Fruit fly (Drosophila melanogaster) whole organism, wandering third instar larva: Measurements from ENCODE around the gene plum.
A peak's percentile ranks its signal among the peaks of the same experiment; 100 is the strongest.

ENCODE experiments used
- Abd-B ChIP-seq: fragments of >200 bp; optimal IDR thresholded peaks from 2 replicates; lab custom pipeline; 2017; ENCODE audit warnings: missing biosample characterization, missing genetic modification characterization
- CG32264 ChIP-seq: fragments of 200-800 bp; sonication (Bioruptor generic); optimal IDR thresholded peaks from 2 replicates; lab custom pipeline; 2016; ENCODE audit warnings: missing biosample characterization, missing genetic modification characterization
- CG9705 ChIP-seq: fragments of 200-800 bp; sonication (Bioruptor generic); optimal IDR thresholded peaks from 2 replicates; lab custom pipeline; 2018; ENCODE audit warnings: missing biosample characterization, mild to moderate bottlenecking, missing genetic modification characterization
- CrebA ChIP-seq: fragments of 200-800 bp; sonication (Bioruptor generic); optimal IDR thresholded peaks from 2 replicates; lab custom pipeline; 2016; ENCODE audit warnings: missing biosample characterization, mild to moderate bottlenecking, missing genetic modification characterization, borderline replicate concordance
- GATAd ChIP-seq: sonication (Bioruptor generic); optimal IDR thresholded peaks from 2 replicates; lab custom pipeline; 2016; ENCODE audit warnings: missing biosample characterization, missing genetic modification characterization
- HLH106 ChIP-seq: fragments of 200-800 bp; optimal IDR thresholded peaks from 3 replicates; lab custom pipeline; 2019; ENCODE audit warnings: missing biosample characterization, mild to moderate bottlenecking, missing genetic modification characterization, moderate library complexity
- Hnf4 ChIP-seq: fragments of 200-800 bp; sonication (Bioruptor generic); optimal IDR thresholded peaks from 2 replicates; lab custom pipeline; 2016; ENCODE audit warnings: missing biosample characterization, mild to moderate bottlenecking, missing genetic modification characterization
- Hr83 ChIP-seq: fragments of 200-300 bp; sonication (Bioruptor generic); optimal IDR thresholded peaks from 2 replicates; lab custom pipeline; 2016; ENCODE audit warnings: missing biosample characterization, mild to moderate bottlenecking, missing genetic modification characterization, moderate library complexity; ENCODE audit not compliant: poor library complexity, severe bottlenecking
- Mio ChIP-seq: sonication (Bioruptor generic); optimal IDR thresholded peaks from 2 replicates; lab custom pipeline; 2016; ENCODE audit warnings: missing biosample characterization, missing genetic modification characterization
- Myc ChIP-seq: fragments of >200 bp; optimal IDR thresholded peaks from 2 replicates; lab custom pipeline; 2017
- N ChIP-seq: fragments of >200 bp; optimal IDR thresholded peaks from 2 replicates; lab custom pipeline; 2018; ENCODE audit warnings: missing biosample characterization, missing external identifiers, missing genetic modification characterization
- OdsH ChIP-seq: fragments of 200-800 bp; sonication (Bioruptor generic); optimal IDR thresholded peaks from 2 replicates; lab custom pipeline; 2016; ENCODE audit warnings: missing biosample characterization, mild to moderate bottlenecking, missing genetic modification characterization
- Rel ChIP-seq, 2 experiments: fragments of 200-800 bp; sonication (Bioruptor generic) in 1 of 2; optimal IDR thresholded peaks; 2 replicates in 1 of 2; 3 replicates in 1 of 2; lab custom pipeline; 2016 to 2019; ENCODE audit warnings: mild to moderate bottlenecking in 2 of 2, missing biosample characterization in 2 of 2, missing genetic modification characterization in 2 of 2, moderate library complexity in 1 of 2
- Sp1 ChIP-seq: fragments of 200-800 bp; sonication (Bioruptor generic); optimal IDR thresholded peaks from 3 replicates; lab custom pipeline; 2019; ENCODE audit warnings: missing biosample characterization, mild to moderate bottlenecking, missing genetic modification characterization, moderate library complexity
- br ChIP-seq: fragments of 200-800 bp; sonication (Bioruptor generic); optimal IDR thresholded peaks from 2 replicates; lab custom pipeline; 2016; ENCODE audit warnings: missing biosample characterization, missing genetic modification characterization
- brk ChIP-seq: fragments of 200-800 bp; sonication (Bioruptor generic); optimal IDR thresholded peaks from 2 replicates; lab custom pipeline; 2016; ENCODE audit warnings: missing biosample characterization, mild to moderate bottlenecking, missing genetic modification characterization
- dl ChIP-seq, 2 experiments: fragments of 175-275, 200-275 bp in 1 of 2; fragments of 200-275 bp in 1 of 2; sonication (Bioruptor generic); optimal IDR thresholded peaks; lab custom pipeline; 2018; ENCODE audit warnings: mild to moderate bottlenecking in 2 of 2, missing biosample characterization in 2 of 2, missing genetic modification characterization in 2 of 2, moderate library complexity in 2 of 2; ENCODE audit not compliant: partially characterized antibody in 2 of 2, insufficient read depth in 1 of 2
- dmrt93B ChIP-seq: fragments of 200-800 bp; sonication (Bioruptor generic); optimal IDR thresholded peaks from 2 replicates; lab custom pipeline; 2018; ENCODE audit warnings: missing biosample characterization, mild to moderate bottlenecking, missing genetic modification characterization
- dsf ChIP-seq: sonication (Bioruptor generic); optimal IDR thresholded peaks from 2 replicates; lab custom pipeline; 2016; ENCODE audit warnings: missing biosample characterization, missing genetic modification characterization, borderline replicate concordance
- ey ChIP-seq: fragments of 200-800 bp; sonication (Bioruptor generic); optimal IDR thresholded peaks from 2 replicates; lab custom pipeline; 2016; ENCODE audit warnings: missing biosample characterization, missing genetic modification characterization
- foxo ChIP-seq, 2 experiments: fragments of 200-800 bp; sonication (Bioruptor generic); optimal IDR thresholded peaks; 2 replicates in 1 of 2; 3 replicates in 1 of 2; lab custom pipeline; 2016 to 2017; ENCODE audit warnings: missing biosample characterization in 2 of 2, missing genetic modification characterization in 2 of 2
- fru ChIP-seq: fragments of 200-800 bp; sonication (Bioruptor generic); optimal IDR thresholded peaks from 3 replicates; lab custom pipeline; 2016; ENCODE audit warnings: missing biosample characterization, mild to moderate bottlenecking, missing genetic modification characterization
- h ChIP-seq: fragments of 200-800 bp; sonication (Bioruptor generic); optimal IDR thresholded peaks from 3 replicates; lab custom pipeline; 2016; ENCODE audit warnings: missing biosample characterization, mild to moderate bottlenecking, missing genetic modification characterization
- lola ChIP-seq: fragments of >200 bp; optimal IDR thresholded peaks from 2 replicates; lab custom pipeline; 2017; ENCODE audit warnings: missing biosample characterization, missing genetic modification characterization
- psq ChIP-seq: fragments of 200-800 bp; sonication (Bioruptor generic); optimal IDR thresholded peaks from 3 replicates; lab custom pipeline; 2017; ENCODE audit warnings: missing biosample characterization, mild to moderate bottlenecking, missing genetic modification characterization, moderate library complexity
- rgr ChIP-seq: fragments of 200-800 bp; sonication (Bioruptor generic); optimal IDR thresholded peaks from 3 replicates; lab custom pipeline; 2016; ENCODE audit warnings: missing biosample characterization, mild to moderate bottlenecking, missing genetic modification characterization
- sage ChIP-seq: fragments of 200-800 bp; sonication (Bioruptor generic); optimal IDR thresholded peaks from 2 replicates; lab custom pipeline; 2016; ENCODE audit warnings: missing biosample characterization, mild to moderate bottlenecking, missing genetic modification characterization
- sv ChIP-seq: fragments of 200-800 bp; sonication (Bioruptor generic); optimal IDR thresholded peaks from 3 replicates; lab custom pipeline; 2016; ENCODE audit warnings: missing biosample characterization, missing genetic modification characterization
- usp ChIP-seq: fragments of >200 bp; optimal IDR thresholded peaks from 2 replicates; lab custom pipeline; 2017; ENCODE audit warnings: missing biosample characterization, missing genetic modification characterization

Gene plum

dm6 chr3R:26499136-26499535 lies 35.9 kb downstream of the plum start (continued):
- peak; percentile 79 for TF ChIP-seq br (GFP tag; lab: Kevin White, UChicago)
- peak in 1 of 2 experiments; percentile 87 for TF ChIP-seq foxo (GFP tag; optimal IDR thresholded peaks at IDR 0.05; lab: Kevin White, UChicago)
- peak; percentile 85 for TF ChIP-seq fru (GFP tag; lab: Kevin White, UChicago)
- TF ChIP-seq Mio, result peak; percentile 9

DNA sequence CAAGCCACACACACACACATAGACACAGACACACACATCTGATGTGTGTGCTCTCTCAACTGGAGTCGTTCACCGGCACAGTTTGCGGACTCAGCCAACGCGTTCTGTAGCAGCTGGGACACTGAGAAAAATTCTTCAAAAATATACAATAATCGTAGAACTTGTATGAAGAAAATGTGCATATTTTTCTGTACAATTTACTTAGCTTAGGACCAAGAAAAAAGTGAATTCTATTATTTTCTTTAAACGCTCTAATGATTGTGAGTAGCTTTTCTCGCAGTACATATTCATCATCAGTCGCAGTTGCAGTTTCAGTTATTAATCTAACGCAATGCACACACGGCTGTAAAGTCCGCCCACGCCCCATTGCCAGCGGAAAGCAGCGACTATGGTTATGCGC lies 38.7 kb downstream of the plum start:
- TF ChIP-seq dsf (GFP tag; lab: Kevin White, UChicago) (no peak), HLH106 (tag; lab: Kevin White, UChicago) (peak; percentile 1), fru (GFP tag; lab: Kevin White, UChicago) (peak; percentile 36), h (GFP tag; lab: Kevin White, UChicago) (peak; percentile 35), foxo (GFP tag; optimal IDR thresholded peaks at IDR 0.05; lab: Kevin White, UChicago) (peak in 1 of 2 experiments; percentile 38), CG32264 (GFP tag; lab: Kevin White, UChicago) (no peak)

dm6 chr3R:26494247-26494646 lies 40.8 kb downstream of the plum start:
- TF ChIP-seq OdsH (GFP tag; lab: Kevin White, UChicago) (no peak), HLH106 (tag; lab: Kevin White, UChicago) (peak; percentile 1), sage (GFP tag; lab: Kevin White, UChicago) (no peak), CG9705 (no peak)

dm6 chr3R:26489456-26489855 lies 45.6 kb downstream of the plum start:
- TF ChIP-seq lola (GFP tag; lab: Kevin White, UChicago) (no peak), br (GFP tag; lab: Kevin White, UChicago) (no peak), GATAd (GFP tag; lab: Kevin White, UChicago) (no peak), usp (no peak), dmrt93B (GFP tag; lab: Kevin White, UChicago) (no peak), Abd-B (GFP tag; lab: Kevin White, UChicago) (no peak), ey (GFP tag; lab: Kevin White, UChicago) (peak; percentile 31), sage (GFP tag; lab: Kevin White, UChicago) (no peak), Rel (GFP tag; optimal IDR thresholded peaks at IDR 0.05; lab: Kevin White, UChicago) (no peak), Rel (tag; optimal IDR thresholded peaks at IDR 0.05; lab: Kevin White, UChicago) (no peak), dl (GFP tag; optimal IDR thresholded peaks at IDR 0.05; lab: Kevin White, UChicago; ENCODE audit: insufficient read depth in 1 of 2, partially characterized antibody in 2 of 2) (no peak), CG32264 (GFP tag; lab: Kevin White, UChicago) (no peak), rgr (GFP tag; lab: Kevin White, UChicago) (no peak), Hnf4 (GFP tag; lab: Kevin White, UChicago) (peak; percentile 2), brk (GFP tag; lab: Kevin White, UChicago) (no peak), HLH106 (tag; lab: Kevin White, UChicago) (peak; percentile 31), CrebA (GFP tag; lab: Kevin White, UChicago) (no peak), Myc (lab: Kevin White, UChicago) (no peak), foxo (GFP tag; optimal IDR thresholded peaks at IDR 0.05; lab: Kevin White, UChicago) (peak in 1 of 2 experiments; percentile 48), N (GFP tag; lab: Kevin White, UChicago) (no peak), OdsH (GFP tag; lab: Kevin White, UChicago) (peak; percentile 3), sv (GFP tag; lab: Kevin White, UChicago) (no peak), Mio (no peak), Sp1 (GFP tag; lab: Kevin White, UChicago) (peak; percentile 18), psq (GFP tag; lab: Kevin White, UChicago) (peak; percentile 6), h (GFP tag; lab: Kevin White, UChicago) (peak; percentile 55), fru (GFP tag; lab: Kevin White, UChicago) (peak; percentile 36)

dm6 chr3R:26485240-26485865 lies 49.7 kb downstream of the plum start:
- TF ChIP-seq Abd-B (GFP tag; lab: Kevin White, UChicago) (no peak), fru (GFP tag; lab: Kevin White, UChicago) (no peak), Hnf4 (GFP tag; lab: Kevin White, UChicago) (no peak), usp (no peak), Rel (GFP tag; optimal IDR thresholded peaks at IDR 0.05; lab: Kevin White, UChicago) (no peak), Rel (tag; optimal IDR thresholded peaks at IDR 0.05; lab: Kevin White, UChicago) (no peak), CrebA (GFP tag; lab: Kevin White, UChicago) (no peak), Hr83 (GFP tag; lab: Kevin White, UChicago) (no peak), dl (GFP tag; optimal IDR thresholded peaks at IDR 0.05; lab: Kevin White, UChicago; ENCODE audit: insufficient read depth in 1 of 2, partially characterized antibody in 2 of 2) (no peak), brk (GFP tag; lab: Kevin White, UChicago) (no peak), Sp1 (GFP tag; lab: Kevin White, UChicago) (no peak), sage (GFP tag; lab: Kevin White, UChicago) (no peak)
